Fruit fly (Drosophila melanogaster): ENCODE data around the gene CG3223.

The CG3223 gene

dm6 chr3R:8030151-8030899 lies 21.1 kb downstream of the CG3223 start, which contains the start of the genes CG10903 and CG2747 (continued):
- TF ChIP-seq crp (GFP tag; optimal IDR thresholded peaks at IDR 0.05) = peak; percentile 66 to 94
- no peak for TF ChIP-seq slbo (GFP tag; IDR thresholded peaks at IDR 0.05)
- TF ChIP-seq CG11456 (GFP tag; IDR thresholded peaks at IDR 0.05) = no peak
- no peak for TF ChIP-seq CG14441 (GFP tag; IDR thresholded peaks at IDR 0.05)
- no peak for TF ChIP-seq sisA (GFP tag; IDR thresholded peaks at IDR 0.05)
- no peak for TF ChIP-seq Optix (GFP tag; IDR thresholded peaks at IDR 0.05)
- no peak for TF ChIP-seq CG15269 (tag; optimal IDR thresholded peaks at IDR 0.05)
- no peak for TF ChIP-seq CG15011 (GFP tag; optimal IDR thresholded peaks at IDR 0.05)
- no peak for TF ChIP-seq Xbp1 (GFP tag; optimal IDR thresholded peaks at IDR 0.05)
- TF ChIP-seq nerfin-1 (tag; optimal IDR thresholded peaks at IDR 0.05) = peak; percentile 13
- no peak for TF ChIP-seq pho (GFP tag; optimal IDR thresholded peaks at IDR 0.05)
- TF ChIP-seq esg (GFP tag; conservative IDR thresholded peaks at IDR 0.05) = no peak
- TF ChIP-seq Med (GFP tag) = peak; percentile 85
- TF ChIP-seq CG4854 (GFP tag; optimal IDR thresholded peaks at IDR 0.05) = no peak
- TF ChIP-seq ase (GFP tag; IDR thresholded peaks at IDR 0.05) = no peak
- peak; percentile 3 for TF ChIP-seq CG1233 (GFP tag; optimal IDR thresholded peaks at IDR 0.05)
- no peak for TF ChIP-seq CG30020 (tag; optimal IDR thresholded peaks at IDR 0.05)
- TF ChIP-seq CG12391 (tag; optimal IDR thresholded peaks at IDR 0.05) = no peak
- no peak for TF ChIP-seq h (optimal IDR thresholded peaks at IDR 0.05)
- no peak for TF ChIP-seq lab (GFP tag; optimal IDR thresholded peaks at IDR 0.05)
- no peak for TF ChIP-seq Abd-B (GFP tag; optimal IDR thresholded peaks at IDR 0.05)
- TF ChIP-seq CG14710 (tag; optimal IDR thresholded peaks at IDR 0.05) = peak; percentile 27
- no peak for TF ChIP-seq zen (tag; optimal IDR thresholded peaks at IDR 0.05)
- TF ChIP-seq al (GFP tag; IDR thresholded peaks at IDR 0.05) = no peak
- no peak for TF ChIP-seq Gug (GFP tag; IDR thresholded peaks at IDR 0.05)
- TF ChIP-seq CG15479 (GFP tag; optimal IDR thresholded peaks at IDR 0.05) = no peak
- no peak for TF ChIP-seq MTF-1 (GFP tag; optimal IDR thresholded peaks at IDR 0.05; ENCODE audit: borderline replicate concordance)
- TF ChIP-seq bsh (GFP tag; optimal IDR thresholded peaks at IDR 0.05) = no peak
- peak; percentile 74 for TF ChIP-seq Scr (GFP tag; IDR thresholded peaks at IDR 0.05; ENCODE audit: partially characterized antibody)
- TF ChIP-seq NfI (GFP tag; optimal IDR thresholded peaks at IDR 0.05) = no peak
- no peak for TF ChIP-seq Antp (GFP tag; optimal IDR thresholded peaks at IDR 0.05)
- peak; percentile 82 for TF ChIP-seq MESR4 (GFP tag; optimal IDR thresholded peaks at IDR 0.05)
- no peak for TF ChIP-seq CG17359 (tag; optimal IDR thresholded peaks at IDR 0.05)
- no peak for TF ChIP-seq chif (GFP tag; optimal IDR thresholded peaks at IDR 0.05)
- TF ChIP-seq BtbVII (GFP tag; optimal IDR thresholded peaks at IDR 0.05) = no peak
- no peak for TF ChIP-seq CG42726 (GFP tag; IDR thresholded peaks at IDR 0.05; ENCODE audit: partially characterized antibody)
- TF ChIP-seq cato (GFP tag; optimal IDR thresholded peaks at IDR 0.05; ENCODE audit: borderline replicate concordance) = no peak
- TF ChIP-seq Ravus (GFP tag; IDR thresholded peaks at IDR 0.05) = no peak
- TF ChIP-seq tgo (GFP tag; IDR thresholded peaks at IDR 0.05) = no peak
- TF ChIP-seq bab2 (GFP tag; optimal IDR thresholded peaks at IDR 0.05) = no peak
- peak; percentile 59; the same call in 1 of the 4 replicates for TF ChIP-seq chinmo (GFP tag; IDR thresholded peaks at IDR 0.05; ENCODE audit: partially characterized antibody)
- no peak for TF ChIP-seq org-1 (GFP tag; optimal IDR thresholded peaks at IDR 0.05)
- peak; percentile 61 for TF ChIP-seq tx (GFP tag; optimal IDR thresholded peaks at IDR 0.05)
- no peak for TF ChIP-seq ttk (GFP tag; IDR thresholded peaks at IDR 0.05)
- TF ChIP-seq CG43689 (GFP tag; IDR thresholded peaks at IDR 0.05) = no peak
- no peak for TF ChIP-seq CG4730 (GFP tag; IDR thresholded peaks at IDR 0.05)
- no peak for TF ChIP-seq CG31388 (GFP tag; optimal IDR thresholded peaks at IDR 0.05)
- TF ChIP-seq CG33557 (GFP tag; optimal IDR thresholded peaks at IDR 0.05) = no peak
- no peak for TF ChIP-seq fd64A (GFP tag; optimal IDR thresholded peaks at IDR 0.05)
